Worm (Caenorhabditis elegans): Measurements from ENCODE around the gene perm-1.

ce11 chrII:7864207-7864606 is 16.4 kb upstream of the perm-1 start, which contains the start of gene ostb-1:
- no peak for TF ChIP-seq sma-3 (GFP tag; optimal IDR thresholded peaks at IDR 0.05)
- no peak for TF ChIP-seq dmd-4 (tag; optimal IDR thresholded peaks at IDR 0.05)
- no peak for TF ChIP-seq unc-62 (GFP tag; optimal IDR thresholded peaks at IDR 0.05)
- no peak for TF ChIP-seq nhr-10 (tag; optimal IDR thresholded peaks at IDR 0.05)
- no peak for TF ChIP-seq lin-11 (tag; optimal IDR thresholded peaks at IDR 0.05)
- no peak for TF ChIP-seq mab-5 (tag; optimal IDR thresholded peaks at IDR 0.05)
- TF ChIP-seq lin-13 (GFP tag; optimal IDR thresholded peaks at IDR 0.05): no peak
